Worm (Caenorhabditis elegans) whole organism, L1 larva: ENCODE measurements around the gene glct-6.

Experiments
- Y116A8C.19 ChIP-seq: sonication (generic microtip); optimal IDR thresholded peaks from 2 replicates; lab custom pipeline; 2016; ENCODE audit warnings: missing compliant biosample characterization, missing genetic modification characterization, borderline replicate concordance
- aha-1 ChIP-seq: fragments of 150-350 bp; optimal IDR thresholded peaks from 2 replicates; lab custom pipeline; 2014; ENCODE audit warnings: missing biosample characterization, missing genetic modification characterization
- blmp-1 ChIP-seq: fragments of 150-350 bp; optimal IDR thresholded peaks from 2 replicates; lab custom pipeline; 2014; ENCODE audit warnings: missing biosample characterization, missing genetic modification characterization
- ceh-8 ChIP-seq: fragments of 200-800 bp; sonication (Bioruptor generic); optimal IDR thresholded peaks from 2 replicates; lab custom pipeline; 2018; ENCODE audit warnings: mild to moderate bottlenecking, missing genetic modification characterization, moderate library complexity, missing compliant biosample characterization
- ceh-82 ChIP-seq, 3 experiments: fragments of 150-350 bp in 1 of 3; sonication (generic microtip) in 2 of 3; optimal IDR thresholded peaks; 2 replicates each; lab custom pipeline; 2014 to 2017; ENCODE audit warnings: missing biosample characterization in 3 of 3, missing genetic modification characterization in 3 of 3
- ceh-90 ChIP-seq: sonication (generic microtip); optimal IDR thresholded peaks from 2 replicates; lab custom pipeline; 2016; ENCODE audit warnings: missing genetic modification characterization, missing compliant biosample characterization
- dsc-1 ChIP-seq: sonication (generic microtip); optimal IDR thresholded peaks from 2 replicates; lab custom pipeline; 2016; ENCODE audit warnings: mild to moderate bottlenecking, missing genetic modification characterization, missing compliant biosample characterization
- efl-1 ChIP-seq, 4 experiments: fragments of 150-350 bp; optimal IDR thresholded peaks in 3 of 4; peaks in 1 of 4; 1 replicate in 1 of 4; 2 replicates in 3 of 4; lab custom pipeline; 2014; ENCODE audit warnings: missing biosample characterization in 2 of 4, missing genetic modification characterization in 2 of 4, missing genetic modification reagents in 2 of 4
- elt-2 ChIP-seq: sonication (generic microtip); optimal IDR thresholded peaks from 2 replicates; lab custom pipeline; 2016; ENCODE audit warnings: missing genetic modification characterization, mild to moderate bottlenecking, inconsistent platforms, missing compliant biosample characterization, missing genetic modification reagents
- elt-3 ChIP-seq, 6 experiments: fragments of 150-350 bp in 1 of 6; sonication (generic microtip); optimal IDR thresholded peaks; 2 replicates each; lab custom pipeline; 2017 to 2018; ENCODE audit warnings: missing biosample characterization in 6 of 6, missing genetic modification characterization in 6 of 6, inconsistent platforms in 1 of 6
- ets-5 ChIP-seq: fragments of 200-800 bp; sonication (Bioruptor generic); IDR thresholded peaks from 2 replicates; pipeline ENCODE4 v1.3.6; 2022; ENCODE audit warnings: missing genetic modification characterization, missing compliant biosample characterization
- fkh-8 ChIP-seq: sonication (generic microtip); optimal IDR thresholded peaks from 2 replicates; lab custom pipeline; 2016; ENCODE audit warnings: mild to moderate bottlenecking, missing genetic modification characterization, missing compliant biosample characterization
- isw-1 ChIP-seq: fragments of 200-800 bp; sonication (Bioruptor generic); IDR thresholded peaks from 2 replicates; pipeline ENCODE4 v1.3.6; 2022; ENCODE audit warnings: missing genetic modification characterization, missing compliant biosample characterization
- lin-14 ChIP-seq: fragments of 200-800 bp; sonication (Bioruptor generic); optimal IDR thresholded peaks from 2 replicates; lab custom pipeline; 2018; ENCODE audit warnings: mild to moderate bottlenecking, missing genetic modification characterization, moderate library complexity, missing compliant biosample characterization
- mef-2 ChIP-seq: fragments of 150-350 bp; optimal IDR thresholded peaks from 2 replicates; lab custom pipeline; 2014; ENCODE audit warnings: missing biosample characterization, missing genetic modification characterization
- nhr-19 ChIP-seq: fragments of 200-800 bp; sonication (Bioruptor generic); conservative IDR thresholded peaks from 2 replicates; pipeline ENCODE4 v1.3.6; 2022; ENCODE audit warnings: missing genetic modification characterization, missing compliant biosample characterization
- nhr-20 ChIP-seq: sonication (generic microtip); optimal IDR thresholded peaks from 2 replicates; lab custom pipeline; 2016; ENCODE audit warnings: mild to moderate bottlenecking, missing genetic modification characterization, missing compliant biosample characterization
- nhr-47 ChIP-seq: sonication (generic microtip); optimal IDR thresholded peaks from 2 replicates; lab custom pipeline; 2016; ENCODE audit warnings: mild to moderate bottlenecking, missing genetic modification characterization, moderate library complexity, missing compliant biosample characterization
- nhr-71 ChIP-seq: sonication (generic microtip); optimal IDR thresholded peaks from 2 replicates; lab custom pipeline; 2016; ENCODE audit warnings: mild to moderate bottlenecking, missing genetic modification characterization, moderate library complexity, missing compliant biosample characterization
- nhr-84 ChIP-seq: sonication (generic microtip); optimal IDR thresholded peaks from 2 replicates; lab custom pipeline; 2017; ENCODE audit warnings: missing biosample characterization, missing genetic modification characterization
- nhr-85 ChIP-seq: sonication (generic microtip); peaks from one replicate; lab custom pipeline; 2016; ENCODE audit warnings: missing genetic modification characterization, inconsistent platforms, missing compliant biosample characterization
- nhr-90 ChIP-seq: sonication (generic microtip); optimal IDR thresholded peaks from 2 replicates; lab custom pipeline; 2016; ENCODE audit warnings: mild to moderate bottlenecking, missing genetic modification characterization, missing compliant biosample characterization; ENCODE audit not compliant: poor library complexity
- pax-3 ChIP-seq: fragments of 200-800 bp; sonication (Bioruptor generic); optimal IDR thresholded peaks from 2 replicates; lab custom pipeline; 2018; ENCODE audit warnings: mild to moderate bottlenecking, missing genetic modification characterization, moderate library complexity, missing compliant biosample characterization
- snpc-4 ChIP-seq: fragments of 150-350 bp; optimal IDR thresholded peaks from 2 replicates; lab custom pipeline; 2014; ENCODE audit warnings: missing biosample characterization, missing genetic modification characterization
- sox-4 ChIP-seq: sonication (generic microtip); optimal IDR thresholded peaks from 2 replicates; lab custom pipeline; 2016; ENCODE audit warnings: missing genetic modification characterization, missing compliant biosample characterization
- sptf-1 ChIP-seq: fragments of 150-350 bp; optimal IDR thresholded peaks from 2 replicates; lab custom pipeline; 2014; ENCODE audit warnings: missing biosample characterization, missing genetic modification characterization
- unc-130 ChIP-seq: fragments of 150-350 bp; optimal IDR thresholded peaks from 2 replicates; lab custom pipeline; 2017; ENCODE audit warnings: missing biosample characterization, missing genetic modification characterization, inconsistent platforms
- unc-98 ChIP-seq: fragments of 200-800 bp; sonication (Bioruptor generic); IDR thresholded peaks from 2 replicates; pipeline ENCODE4 v1.3.6; 2022; ENCODE audit warnings: missing genetic modification characterization, missing compliant biosample characterization
- xbp-1 ChIP-seq: sonication (generic microtip); optimal IDR thresholded peaks from 2 replicates; lab custom pipeline; 2016; ENCODE audit warnings: missing genetic modification characterization, missing compliant biosample characterization
- ztf-4 ChIP-seq: fragments of 150-350 bp; optimal IDR thresholded peaks from 2 replicates; lab custom pipeline; 2014; ENCODE audit warnings: missing biosample characterization, missing genetic modification characterization

glct-6 gene

ce11 chrIV:3826590-3827128 is 42.6 kb downstream of the glct-6 start, which contains the start of gene F28F9.3 (continued):
- TF ChIP-seq pax-3 (tag; lab: Kevin White, UChicago) (no peak), xbp-1 (no peak), Y116A8C.19 (tag; lab: Kevin White, UChicago) (no peak), snpc-4 (tag; lab: Kevin White, UChicago) (no peak), nhr-85 (tag; lab: Kevin White, UChicago) (peak; percentile 76), nhr-19 (GFP tag; lab: Robert Waterston, UW) (no peak), sox-4 (tag; lab: Kevin White, UChicago) (no peak), elt-2 (tag; lab: Kevin White, UChicago) (no peak), unc-98 (no peak), aha-1 (tag; lab: Kevin White, UChicago) (no peak), ceh-8 (GFP tag; lab: Kevin White, UChicago) (no peak), ets-5 (GFP tag; lab: Robert Waterston, UW) (no peak), nhr-90 (tag; lab: Kevin White, UChicago) (no peak), nhr-71 (tag; lab: Kevin White, UChicago) (peak; percentile 1), fkh-8 (tag; lab: Kevin White, UChicago) (no peak), isw-1 (no peak), nhr-20 (no peak)

ce11 chrIV:3827724-3828123 is 43.7 kb downstream of the glct-6 start:
- peak; percentile 88 for TF ChIP-seq blmp-1
- TF ChIP-seq nhr-85 (tag; lab: Kevin White, UChicago) = peak; percentile 44
- TF ChIP-seq nhr-84 (tag; lab: Kevin White, UChicago) = no peak
- TF ChIP-seq, all 84 proteins: peak for 2

- TF ChIP-seq nhr-84 (tag; lab: Kevin White, UChicago) = no peak
- TF ChIP-seq mef-2 (tag; lab: Kevin White, UChicago) = no peak
- TF ChIP-seq dsc-1 (tag; lab: Kevin White, UChicago) = peak; percentile 58
- peak; percentile 32 for TF ChIP-seq pax-3 (tag; lab: Kevin White, UChicago)
- TF ChIP-seq elt-3 (tag; optimal IDR thresholded peaks at IDR 0.05; lab: Kevin White, UChicago) = no peak
- peak; percentile 40 for TF ChIP-seq nhr-47 (tag; lab: Kevin White, UChicago)
- TF ChIP-seq lin-14 (GFP tag; lab: Kevin White, UChicago) = no peak
- no peak for TF ChIP-seq ceh-82 (tag; optimal IDR thresholded peaks at IDR 0.05; lab: Kevin White, UChicago)
- peak; percentile 75 for TF ChIP-seq fkh-8 (tag; lab: Kevin White, UChicago)
- TF ChIP-seq nhr-71 (tag; lab: Kevin White, UChicago) = peak; percentile 52
- TF ChIP-seq efl-1 (optimal IDR thresholded peaks at IDR 0.05; lab: Kevin White, UChicago) = no peak
- peak in 1 of 2 experiments; percentile 73 for TF ChIP-seq efl-1 (GFP tag; optimal IDR thresholded peaks at IDR 0.05 in 1 of 2; lab: Kevin White, UChicago)
- TF ChIP-seq ztf-4 = no peak
- TF ChIP-seq, all 84 proteins: peak for 6
These were observed 48.0 kb downstream of the glct-6 start for ce11 chrIV:3832040-3832439.

ce11 chrIV:3833778-3834177 is 49.8 kb downstream of the glct-6 start:
- TF ChIP-seq sox-4 (tag; lab: Kevin White, UChicago) (peak; percentile 42), fkh-8 (tag; lab: Kevin White, UChicago) (peak; percentile 24), dsc-1 (tag; lab: Kevin White, UChicago) (peak; percentile 87), efl-1 (optimal IDR thresholded peaks at IDR 0.05; lab: Kevin White, UChicago) (no peak), efl-1 (GFP tag; optimal IDR thresholded peaks at IDR 0.05 in 1 of 2; lab: Kevin White, UChicago) (peak in 1 of 2 experiments; percentile 4), ceh-90 (no peak), pax-3 (tag; lab: Kevin White, UChicago) (peak; percentile 42)

- no peak for TF ChIP-seq unc-130 (tag; lab: Kevin White, UChicago)
- TF ChIP-seq efl-1 (optimal IDR thresholded peaks at IDR 0.05; lab: Kevin White, UChicago) = no peak
- peak in 1 of 2 experiments; percentile 19 for TF ChIP-seq efl-1 (GFP tag; optimal IDR thresholded peaks at IDR 0.05 in 1 of 2; lab: Kevin White, UChicago)
- no peak for TF ChIP-seq sptf-1 (tag; lab: Kevin White, UChicago)
These were observed 51.1 kb downstream of the glct-6 start, which contains the start of gene cal-3 for ce11 chrIV:3835065-3835464. cal-3 (minus strand) TSS chrIV:3835165.
